Fruit fly (Drosophila melanogaster): Measurements from ENCODE around the gene Non2.
A peak's percentile ranks its signal among the peaks of the same experiment; 100 is the strongest.

Gene Non2

DNA sequence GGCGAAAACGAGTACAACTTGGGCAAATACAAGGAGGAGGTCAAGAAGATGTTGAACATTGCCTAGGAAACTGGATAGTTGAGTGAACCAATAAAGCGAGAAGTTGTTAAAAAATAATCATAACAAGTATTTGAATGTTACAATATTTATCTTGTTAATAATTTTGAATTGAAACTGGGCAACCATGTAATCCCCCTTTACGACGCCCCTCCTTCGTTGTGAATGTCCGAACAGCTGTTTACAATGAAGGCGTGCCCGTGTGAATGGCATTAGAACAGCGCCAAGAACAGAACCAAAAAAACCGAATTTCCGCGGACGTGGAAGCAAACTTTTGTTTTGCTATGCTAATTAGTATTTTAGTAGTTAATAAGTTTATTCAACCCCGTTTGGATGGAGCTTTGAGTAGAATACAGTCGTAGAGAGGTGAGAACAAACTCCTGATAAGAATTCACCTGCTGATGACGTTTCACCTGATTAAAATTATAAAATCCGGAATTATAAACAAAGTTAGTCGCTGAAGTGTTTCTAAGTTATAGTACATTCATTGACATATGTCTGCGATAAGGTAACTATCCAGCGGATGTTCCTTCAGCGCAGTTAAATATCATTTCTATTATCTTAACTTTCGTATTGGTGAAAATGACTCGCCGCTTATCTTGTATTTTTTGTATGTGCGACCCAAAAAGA is 15.3 kb downstream of the Non2 start, which contains the start of gene Pgant6 (continued):
- no peak for TF ChIP-seq BEAF-32 (GFP tag; optimal IDR thresholded peaks at IDR 0.05)
- no peak for TF ChIP-seq gsb-n (tag; optimal IDR thresholded peaks at IDR 0.05)
- TF ChIP-seq slbo (GFP tag; IDR thresholded peaks at IDR 0.05), result peak; percentile 42; the same call in 1 of the 2 replicates
- peak; percentile 37 for TF ChIP-seq mam (GFP tag; optimal IDR thresholded peaks at IDR 0.05)
- 0 out of 2 replicates have a peak, but pooled peaks have one; percentile 7 for TF ChIP-seq sisA (GFP tag; IDR thresholded peaks at IDR 0.05)
- TF ChIP-seq CG2116 (GFP tag; optimal IDR thresholded peaks at IDR 0.05), result no peak
- TF ChIP-seq sens (GFP tag), result peak; percentile 85
- peak; percentile 3 for TF ChIP-seq CTCF (GFP tag; optimal IDR thresholded peaks at IDR 0.05)
- TF ChIP-seq Doc2 (GFP tag; IDR thresholded peaks at IDR 0.05), result no peak
- no peak for TF ChIP-seq CG7786 (GFP tag; optimal IDR thresholded peaks at IDR 0.05)
- peak; percentile 48; the same call in 1 of the 2 replicates for TF ChIP-seq Rfx (GFP tag; IDR thresholded peaks at IDR 0.05)
- TF ChIP-seq lola (GFP tag; optimal IDR thresholded peaks at IDR 0.05), result no peak
- TF ChIP-seq exex (tag; optimal IDR thresholded peaks at IDR 0.05), result peak; percentile 50
- TF ChIP-seq CG6683 (GFP tag; optimal IDR thresholded peaks at IDR 0.05), result no peak
- peak in 1 of 2 experiments; percentile 36 for TF ChIP-seq tll (GFP tag; optimal IDR thresholded peaks at IDR 0.05)
- TF ChIP-seq aop (GFP tag; IDR thresholded peaks at IDR 0.05), result no peak
- TF ChIP-seq CG42726 (GFP tag; IDR thresholded peaks at IDR 0.05; ENCODE audit: partially characterized antibody), result no peak
- no peak for TF ChIP-seq hb (GFP tag; IDR thresholded peaks at IDR 0.05; ENCODE audit: partially characterized antibody)
- no peak for TF ChIP-seq CG8478 (optimal IDR thresholded peaks at IDR 0.05)
- TF ChIP-seq row (GFP tag; IDR thresholded peaks at IDR 0.05), result peak; percentile 68
- TF ChIP-seq Atf6 (GFP tag; IDR thresholded peaks at IDR 0.05), result no peak
- TF ChIP-seq wor (GFP tag; IDR thresholded peaks at IDR 0.05), result no peak
- no peak for TF ChIP-seq ash1 (GFP tag; optimal IDR thresholded peaks at IDR 0.05)
- TF ChIP-seq CG18599 (GFP tag; optimal IDR thresholded peaks at IDR 0.05), result no peak
- TF ChIP-seq CG3407 (GFP tag; optimal IDR thresholded peaks at IDR 0.05), result no peak
- no peak for TF ChIP-seq ATbp (GFP tag; optimal IDR thresholded peaks at IDR 0.05)
- TF ChIP-seq gsb (GFP tag; IDR thresholded peaks at IDR 0.05), result no peak
- TF ChIP-seq repo (GFP tag; optimal IDR thresholded peaks at IDR 0.05), result no peak
- TF ChIP-seq Dad (GFP tag; optimal IDR thresholded peaks at IDR 0.05), result no peak
- no peak for TF ChIP-seq az2 (GFP tag; optimal IDR thresholded peaks at IDR 0.05)
- no peak for TF ChIP-seq ssp (GFP tag; IDR thresholded peaks at IDR 0.05)
- no peak for TF ChIP-seq Ravus (GFP tag; IDR thresholded peaks at IDR 0.05)
- peak; percentile 25 for TF ChIP-seq Sin3A (optimal IDR thresholded peaks at IDR 0.05)
- no peak for TF ChIP-seq CG31365 (tag; optimal IDR thresholded peaks at IDR 0.05)
- TF ChIP-seq CG9932 (GFP tag; IDR thresholded peaks at IDR 0.05), result peak; percentile 52
- no peak for TF ChIP-seq wdn (GFP tag; IDR thresholded peaks at IDR 0.05)
- no peak for TF ChIP-seq CG10565 (GFP tag; optimal IDR thresholded peaks at IDR 0.05)
- TF ChIP-seq ac (GFP tag; optimal IDR thresholded peaks at IDR 0.05), result no peak
- no peak for TF ChIP-seq bbx (GFP tag; IDR thresholded peaks at IDR 0.05; ENCODE audit: partially characterized antibody)
- TF ChIP-seq seq (GFP tag; IDR thresholded peaks at IDR 0.05), result no peak
- TF ChIP-seq CG13424 (tag; optimal IDR thresholded peaks at IDR 0.05), result peak; percentile 9
- peak; percentile 15 for TF ChIP-seq fu2 (GFP tag; optimal IDR thresholded peaks at IDR 0.05)
- no peak for TF ChIP-seq ken (GFP tag; IDR thresholded peaks at IDR 0.05)
- no peak for TF ChIP-seq pfk (GFP tag; optimal IDR thresholded peaks at IDR 0.05)
- TF ChIP-seq Vsx1 (GFP tag; optimal IDR thresholded peaks at IDR 0.05), result no peak
- TF ChIP-seq MESR4 (GFP tag; optimal IDR thresholded peaks at IDR 0.05), result peak; percentile 45
- no peak for TF ChIP-seq Hmr (GFP tag; optimal IDR thresholded peaks at IDR 0.05)

Measured in whole organism, embryonic.